Worm (Caenorhabditis elegans): ENCODE measurements around the gene Y113G7A.13.

The Y113G7A.13 gene

DNA sequence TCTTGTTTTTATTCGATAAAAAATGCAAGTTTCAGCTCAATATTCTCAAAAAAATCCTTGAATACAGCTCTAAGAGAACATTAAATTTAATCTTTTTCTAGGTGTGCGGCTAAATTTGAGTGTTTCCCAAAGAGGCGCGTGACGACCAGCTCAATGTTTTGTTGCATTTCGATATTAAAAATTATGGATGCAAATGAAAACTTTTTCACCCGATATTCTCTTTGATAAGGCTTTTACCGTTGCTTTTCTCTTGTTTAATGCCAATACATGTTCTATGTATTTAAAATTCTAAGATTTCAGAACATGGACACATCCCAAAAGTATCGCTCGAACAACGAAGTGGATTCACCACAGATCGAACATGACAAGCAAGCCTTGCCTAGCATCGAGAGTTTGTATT is 10.2 kb downstream of the Y113G7A.13 start, which contains the start of gene F19B2.6:
TSS of gene F19B2.6 (plus strand) at position 301 of the 400 bp plus-strand sequence.
- TF ChIP-seq ztf-16 (tag; optimal IDR thresholded peaks at IDR 0.05) (no peak), pat-9 (tag; optimal IDR thresholded peaks at IDR 0.05) (no peak), ceh-48 (tag; optimal IDR thresholded peaks at IDR 0.05) (no peak), pqm-1 (tag; optimal IDR thresholded peaks at IDR 0.05) (no peak), ama-1 (optimal IDR thresholded peaks at IDR 0.05) (no peak), pros-1 (tag; optimal IDR thresholded peaks at IDR 0.05) (no peak), sox-2 (GFP tag; IDR thresholded peaks at IDR 0.05) (no peak), ceh-2 (tag; optimal IDR thresholded peaks at IDR 0.05) (no peak), sox-4 (tag; optimal IDR thresholded peaks at IDR 0.05) (no peak), lim-6 (tag; optimal IDR thresholded peaks at IDR 0.05) (no peak), rnt-1 (tag; optimal IDR thresholded peaks at IDR 0.05) (no peak), odd-2 (tag; optimal IDR thresholded peaks at IDR 0.05) (no peak), elt-2 (tag; optimal IDR thresholded peaks at IDR 0.05) (no peak)

ce11 chrV:20161781-20162289 is 13.8 kb downstream of the Y113G7A.13 start:
- TF ChIP-seq ama-1 (optimal IDR thresholded peaks at IDR 0.05), result no peak
- TF ChIP-seq fkh-10 (GFP tag; optimal IDR thresholded peaks at IDR 0.05), result no peak
- TF ChIP-seq ztf-16 (tag; optimal IDR thresholded peaks at IDR 0.05), result no peak
- no peak for TF ChIP-seq ceh-22 (tag; optimal IDR thresholded peaks at IDR 0.05)
- TF ChIP-seq K02D7.2 (tag; optimal IDR thresholded peaks at IDR 0.05), result no peak
- no peak for TF ChIP-seq pat-9 (tag; optimal IDR thresholded peaks at IDR 0.05)
- TF ChIP-seq fax-1 (tag; optimal IDR thresholded peaks at IDR 0.05), result no peak
- TF ChIP-seq sox-2 (GFP tag; IDR thresholded peaks at IDR 0.05), result no peak
- TF ChIP-seq eyg-1 (tag; optimal IDR thresholded peaks at IDR 0.05), result no peak
- no peak for TF ChIP-seq ceh-30 (tag; optimal IDR thresholded peaks at IDR 0.05)
- no peak for TF ChIP-seq ceh-45 (GFP tag; IDR thresholded peaks at IDR 0.05)
- no peak for TF ChIP-seq gmeb-2 (tag; optimal IDR thresholded peaks at IDR 0.05)
- TF ChIP-seq dmd-4 (tag; optimal IDR thresholded peaks at IDR 0.05; ENCODE audit: borderline replicate concordance), result no peak
- no peak for TF ChIP-seq tbx-7 (tag; optimal IDR thresholded peaks at IDR 0.05)
- no peak for TF ChIP-seq ceh-34 (tag; optimal IDR thresholded peaks at IDR 0.05)
- TF ChIP-seq C08G9.2 (tag; optimal IDR thresholded peaks at IDR 0.05), result no peak
- TF ChIP-seq madf-2 (tag; optimal IDR thresholded peaks at IDR 0.05), result no peak
- TF ChIP-seq nhr-232 (tag; optimal IDR thresholded peaks at IDR 0.05), result no peak
- TF ChIP-seq che-1 (tag; optimal IDR thresholded peaks at IDR 0.05), result no peak

- TF ChIP-seq dve-1 (tag; optimal IDR thresholded peaks at IDR 0.05) (no peak), unc-86 (tag; optimal IDR thresholded peaks at IDR 0.05) (no peak), rnt-1 (tag; optimal IDR thresholded peaks at IDR 0.05) (no peak), ttx-3 (tag; optimal IDR thresholded peaks at IDR 0.05) (no peak), hlh-15 (tag; optimal IDR thresholded peaks at IDR 0.05) (no peak), dmd-4 (tag; optimal IDR thresholded peaks at IDR 0.05; ENCODE audit: borderline replicate concordance) (no peak), npax-4 (tag; optimal IDR thresholded peaks at IDR 0.05) (no peak), elt-2 (tag; optimal IDR thresholded peaks at IDR 0.05) (no peak), Y22D7AL.16 (tag; optimal IDR thresholded peaks at IDR 0.05) (no peak), ets-4 (tag; optimal IDR thresholded peaks at IDR 0.05) (no peak), unc-42 (tag; optimal IDR thresholded peaks at IDR 0.05) (no peak)
Measured at ce11 chrV:20162290-20163104, 14.5 kb downstream of the Y113G7A.13 start.

DNA sequence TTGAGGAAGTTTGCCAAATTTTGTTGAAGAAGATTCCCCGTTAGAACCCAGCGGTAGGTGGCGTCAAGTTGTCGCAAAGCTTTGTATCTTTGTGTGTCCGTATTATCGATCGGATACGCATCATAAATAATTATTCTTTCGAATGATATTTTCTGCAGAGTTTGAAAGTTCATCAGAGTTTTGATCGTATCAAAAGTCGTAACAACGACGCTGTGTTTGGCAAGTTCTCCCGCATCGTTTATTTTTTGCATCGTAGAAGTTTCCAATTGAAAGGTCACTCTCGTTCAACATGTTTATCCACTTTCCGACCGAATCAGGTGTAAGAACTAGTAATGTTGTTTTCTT is 15.1 kb downstream of the Y113G7A.13 start:
- TF ChIP-seq sdc-2 (tag; optimal IDR thresholded peaks at IDR 0.05) (no peak), pqm-1 (tag; optimal IDR thresholded peaks at IDR 0.05) (no peak), hlh-30 (tag; optimal IDR thresholded peaks at IDR 0.05; ENCODE audit: insufficient read depth) (no peak), elt-4 (tag; optimal IDR thresholded peaks at IDR 0.05) (no peak), pros-1 (tag; optimal IDR thresholded peaks at IDR 0.05) (no peak), nfya-1 (tag; optimal IDR thresholded peaks at IDR 0.05) (no peak), ceh-31 (tag; optimal IDR thresholded peaks at IDR 0.05) (no peak), C08G9.2 (tag; optimal IDR thresholded peaks at IDR 0.05) (no peak), pat-9 (tag; optimal IDR thresholded peaks at IDR 0.05) (no peak), pha-4 (tag; optimal IDR thresholded peaks at IDR 0.05) (no peak), ceh-24 (tag; optimal IDR thresholded peaks at IDR 0.05) (no peak), pha-2 (tag; optimal IDR thresholded peaks at IDR 0.05) (no peak), hlh-13 (GFP tag; optimal IDR thresholded peaks at IDR 0.05) (no peak), madf-2 (tag; optimal IDR thresholded peaks at IDR 0.05) (no peak)
